Worm (Caenorhabditis elegans): Measurements from ENCODE around the gene pph-6.

DNA sequence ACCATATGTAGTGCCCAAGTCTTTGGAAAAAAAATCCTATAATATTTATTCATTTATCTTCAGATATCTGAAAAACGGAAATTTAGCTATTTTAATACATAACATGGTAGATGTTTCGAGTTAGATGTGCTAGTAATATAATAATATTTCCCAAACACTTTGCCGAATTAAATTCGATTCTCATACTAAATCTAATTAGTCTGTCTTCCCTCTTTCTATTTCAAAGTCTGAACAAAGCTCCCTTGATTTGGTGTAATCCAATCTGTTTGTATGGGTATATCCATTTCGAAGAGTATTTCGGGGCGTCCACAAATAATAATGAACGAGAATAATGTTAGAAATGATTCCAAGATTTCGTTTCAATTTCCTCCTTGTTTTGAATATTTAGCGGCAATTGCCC lies 47.1 kb upstream of the pph-6 start:
- TF ChIP-seq pes-1 (GFP tag; IDR thresholded peaks at IDR 0.05) (no peak), hmbx-1 (tag; optimal IDR thresholded peaks at IDR 0.05) (no peak), ama-1 (optimal IDR thresholded peaks at IDR 0.05) (no peak), ets-7 (tag; optimal IDR thresholded peaks at IDR 0.05) (no peak), tbx-11 (GFP tag; IDR thresholded peaks at IDR 0.05) (no peak), ceh-13 (GFP tag; optimal IDR thresholded peaks at IDR 0.05) (no peak), tra-4 (tag; optimal IDR thresholded peaks at IDR 0.05) (no peak), F13C5.2 (tag; optimal IDR thresholded peaks at IDR 0.05) (no peak), aly-1 (tag; optimal IDR thresholded peaks at IDR 0.05) (no peak), flt-1 (GFP tag; IDR thresholded peaks at IDR 0.05) (no peak), scrt-1 (GFP tag; IDR thresholded peaks at IDR 0.05) (no peak), B0310.2 (tag; optimal IDR thresholded peaks at IDR 0.05) (no peak)
